Fruit fly (Drosophila melanogaster) whole organism, embryonic: Measurements from ENCODE around the gene Notum.
A peak's percentile ranks its signal among the peaks of the same experiment; 100 is the strongest.

Experiments used
- Antp ChIP-seq: fragments of 200-800 bp; sonication (Bioruptor generic); optimal IDR thresholded peaks from 3 replicates; lab custom pipeline; 2016; ENCODE audit warnings: missing biosample characterization, missing genetic modification characterization
- Blimp-1 ChIP-seq: fragments of 200-800 bp; sonication (Bioruptor generic); optimal IDR thresholded peaks from 3 replicates; lab custom pipeline; 2018; ENCODE audit warnings: missing biosample characterization, missing genetic modification characterization, mild to moderate bottlenecking, moderate library complexity, missing genetic modification reagents
- CG10321 ChIP-seq: fragments of 200-800 bp; sonication (Bioruptor generic); IDR thresholded peaks from 2 replicates; pipeline ENCODE4 v1.3.6; 2022; ENCODE audit warnings: missing biosample characterization, missing genetic modification characterization
- CG11093 ChIP-seq: fragments of 200-800 bp; sonication (Bioruptor generic); IDR thresholded peaks from 3 replicates; pipeline ENCODE4 v1.3.6; 2022; ENCODE audit warnings: missing biosample characterization, missing genetic modification characterization
- CG11456 ChIP-seq: fragments of 200-800 bp; sonication (Bioruptor generic); IDR thresholded peaks from 3 replicates; pipeline ENCODE4 v1.3.6; 2022; ENCODE audit warnings: missing biosample characterization, missing genetic modification characterization
- CG14965 ChIP-seq: fragments of 200-800 bp; sonication (Bioruptor generic); optimal IDR thresholded peaks from 2 replicates; lab custom pipeline; 2016; ENCODE audit warnings: missing biosample characterization, missing genetic modification characterization, borderline replicate concordance
- CG17361 ChIP-seq: fragments of 200-800 bp; sonication (Bioruptor generic); IDR thresholded peaks from 3 replicates; pipeline ENCODE4 v1.3.6; 2022; ENCODE audit warnings: missing biosample characterization, missing genetic modification characterization
- CG17385 ChIP-seq: fragments of 200-800 bp; sonication (Bioruptor generic); optimal IDR thresholded peaks from 3 replicates; lab custom pipeline; 2018; ENCODE audit warnings: missing biosample characterization, mild to moderate bottlenecking, missing genetic modification characterization
- CG2875 ChIP-seq: fragments of 200-800 bp; sonication (Bioruptor generic); optimal IDR thresholded peaks from 2 replicates; lab custom pipeline; 2017; ENCODE audit warnings: missing biosample characterization, mild to moderate bottlenecking, missing genetic modification characterization, missing genetic modification reagents
- CG30431 ChIP-seq: fragments of 200-800 bp; sonication (Bioruptor generic); optimal IDR thresholded peaks from 2 replicates; lab custom pipeline; 2017; ENCODE audit warnings: missing biosample characterization, missing genetic modification characterization
- CG31441 ChIP-seq: fragments of 200-800 bp; sonication (Bioruptor generic); IDR thresholded peaks from 2 replicates; pipeline ENCODE4 v1.3.6; 2022; ENCODE audit warnings: missing biosample characterization, missing genetic modification characterization
- CG3407 ChIP-seq: fragments of 200-800 bp; sonication (Bioruptor generic); optimal IDR thresholded peaks from 2 replicates; lab custom pipeline; 2018; ENCODE audit warnings: missing biosample characterization, mild to moderate bottlenecking, missing genetic modification characterization
- CG34422 ChIP-seq: fragments of 200-800 bp; sonication (Bioruptor generic); IDR thresholded peaks from 3 replicates; pipeline ENCODE4 v1.3.6; 2022; ENCODE audit warnings: missing biosample characterization, missing genetic modification characterization
- CG42726 ChIP-seq: fragments of 200-800 bp; sonication (Bioruptor generic); IDR thresholded peaks from 2 replicates; pipeline ENCODE4 v1.3.6; 2022; ENCODE audit warnings: missing biosample characterization, missing genetic modification characterization; ENCODE audit not compliant: partially characterized antibody
- CG4820 ChIP-seq: fragments of 200-800 bp; sonication (Bioruptor generic); optimal IDR thresholded peaks from 3 replicates; lab custom pipeline; 2016; ENCODE audit warnings: missing biosample characterization, missing genetic modification characterization
- CG5245 ChIP-seq: fragments of 200-800 bp; sonication (Bioruptor generic); optimal IDR thresholded peaks from 3 replicates; lab custom pipeline; 2016; ENCODE audit warnings: missing biosample characterization, missing genetic modification characterization
- CG7556 ChIP-seq: fragments of 200-800 bp; sonication (Bioruptor generic); optimal IDR thresholded peaks from 2 replicates; lab custom pipeline; 2017; ENCODE audit warnings: missing biosample characterization, mild to moderate bottlenecking, missing genetic modification characterization
- CG8478 ChIP-seq: fragments of >200 bp; optimal IDR thresholded peaks from 2 replicates; lab custom pipeline; 2018
- CG9437 ChIP-seq: fragments of 200-800 bp; sonication (Bioruptor generic); optimal IDR thresholded peaks from 2 replicates; lab custom pipeline; 2018; ENCODE audit warnings: missing biosample characterization, mild to moderate bottlenecking, missing genetic modification characterization
- Chrac-16 ChIP-seq: fragments of 200-800 bp; sonication (Bioruptor generic); optimal IDR thresholded peaks from 3 replicates; lab custom pipeline; 2016; ENCODE audit warnings: missing biosample characterization, missing genetic modification characterization
- D19A ChIP-seq: fragments of 200-800 bp; optimal IDR thresholded peaks from 3 replicates; lab custom pipeline; 2019; ENCODE audit warnings: missing biosample characterization, mild to moderate bottlenecking, missing genetic modification characterization, moderate library complexity
- Drgx ChIP-seq: fragments of 200-800 bp; sonication (Bioruptor generic); IDR thresholded peaks from 2 replicates; pipeline ENCODE4 v1.3.6; 2022; ENCODE audit warnings: missing biosample characterization, missing genetic modification characterization
- Fer1 ChIP-seq: fragments of 200-800 bp; sonication (Bioruptor generic); optimal IDR thresholded peaks from 2 replicates; lab custom pipeline; 2017; ENCODE audit warnings: missing biosample characterization, mild to moderate bottlenecking, missing genetic modification characterization
- GATAe ChIP-seq: fragments of 200-800 bp; sonication (Bioruptor generic); conservative IDR thresholded peaks from 2 replicates; pipeline ENCODE4 v1.3.6; 2022; ENCODE audit warnings: missing biosample characterization, missing genetic modification characterization
- HLHmδ ChIP-seq: fragments of 200-800 bp; sonication (Bioruptor generic); optimal IDR thresholded peaks from 2 replicates; lab custom pipeline; 2018; ENCODE audit warnings: missing biosample characterization, mild to moderate bottlenecking, missing genetic modification characterization, moderate library complexity
- Hmx ChIP-seq: fragments of 200-800 bp; sonication (Bioruptor generic); optimal IDR thresholded peaks from 2 replicates; lab custom pipeline; 2016; ENCODE audit warnings: missing biosample characterization, missing genetic modification characterization
- Hr78 ChIP-seq, 2 experiments: fragments of 200-800 bp in 1 of 2; fragments of >200 bp in 1 of 2; sonication (Bioruptor generic) in 1 of 2; optimal IDR thresholded peaks; 2 replicates each; lab custom pipeline; 2017 to 2019; ENCODE audit warnings: missing biosample characterization in 2 of 2, missing genetic modification characterization in 2 of 2, mild to moderate bottlenecking in 1 of 2, moderate library complexity in 1 of 2
- Jarid2 ChIP-seq: fragments of 200-800 bp; sonication (Bioruptor generic); optimal IDR thresholded peaks from 3 replicates; lab custom pipeline; 2017; ENCODE audit warnings: mild to moderate bottlenecking, missing biosample characterization, missing genetic modification reagents, missing genetic modification characterization
- Mes4 ChIP-seq: fragments of 200-800 bp; sonication (Bioruptor generic); optimal IDR thresholded peaks from 2 replicates; lab custom pipeline; 2016; ENCODE audit warnings: missing biosample characterization, missing genetic modification characterization
- Sox100B ChIP-seq: fragments of 200-800 bp; sonication (Bioruptor generic); optimal IDR thresholded peaks from 3 replicates; lab custom pipeline; 2018; ENCODE audit warnings: missing biosample characterization, mild to moderate bottlenecking, missing genetic modification characterization
- Sox102F ChIP-seq: fragments of 200-800 bp; sonication (Bioruptor generic); optimal IDR thresholded peaks from 2 replicates; lab custom pipeline; 2018; ENCODE audit warnings: missing biosample characterization, mild to moderate bottlenecking, missing genetic modification characterization, moderate library complexity
- Xrp1 ChIP-seq: fragments of 200-800 bp; sonication (Bioruptor generic); IDR thresholded peaks from 2 replicates; pipeline ENCODE4 v1.3.6; 2022; ENCODE audit warnings: missing biosample characterization, missing genetic modification characterization
- ac ChIP-seq: fragments of 200-800 bp; sonication (Bioruptor generic); optimal IDR thresholded peaks from 3 replicates; lab custom pipeline; 2017; ENCODE audit warnings: missing biosample characterization, mild to moderate bottlenecking, missing genetic modification characterization
- ato ChIP-seq: fragments of 200-800 bp; sonication (Bioruptor generic); IDR thresholded peaks from 2 replicates; pipeline ENCODE4 v1.3.6; 2022; ENCODE audit warnings: missing biosample characterization, missing genetic modification characterization; ENCODE audit not compliant: partially characterized antibody
- cg ChIP-seq: fragments of 200-800 bp; sonication (Bioruptor generic); optimal IDR thresholded peaks from 3 replicates; lab custom pipeline; 2019; ENCODE audit warnings: missing biosample characterization, mild to moderate bottlenecking, missing genetic modification characterization, moderate library complexity
- ci ChIP-seq: fragments of 200-800 bp; sonication (Bioruptor generic); IDR thresholded peaks from 3 replicates; pipeline ENCODE4 v1.3.6; 2022; ENCODE audit warnings: missing biosample characterization, missing genetic modification characterization
- danr ChIP-seq: fragments of 200-800 bp; sonication (Bioruptor generic); IDR thresholded peaks from 2 replicates; pipeline ENCODE4 v1.3.6; 2022; ENCODE audit warnings: missing biosample characterization, missing genetic modification characterization
- grau ChIP-seq: fragments of 200-800 bp; optimal IDR thresholded peaks from 3 replicates; lab custom pipeline; 2019; ENCODE audit warnings: missing biosample characterization, mild to moderate bottlenecking, missing genetic modification characterization, moderate library complexity
- gsb-n ChIP-seq: fragments of 200-800 bp; sonication (Bioruptor generic); optimal IDR thresholded peaks from 3 replicates; lab custom pipeline; 2018; ENCODE audit warnings: missing biosample characterization, mild to moderate bottlenecking, missing genetic modification characterization
- hth ChIP-seq: fragments of >200 bp; optimal IDR thresholded peaks from 2 replicates; lab custom pipeline; 2017; ENCODE audit warnings: inconsistent platforms
- kay ChIP-seq: fragments of 200-800 bp; sonication (Bioruptor generic); optimal IDR thresholded peaks from 2 replicates; lab custom pipeline; 2016; ENCODE audit warnings: missing biosample characterization, missing genetic modification characterization
- lola ChIP-seq, 3 experiments: fragments of >200 bp in 2 of 3; fragments of 200-800 bp in 1 of 3; sonication (Bioruptor generic) in 1 of 3; optimal IDR thresholded peaks; 2 replicates each; lab custom pipeline; 2017 to 2019; ENCODE audit warnings: missing biosample characterization in 3 of 3, missing genetic modification characterization in 3 of 3, mild to moderate bottlenecking in 1 of 3, moderate library complexity in 1 of 3
- nerfin-1 ChIP-seq: fragments of 200-800 bp; sonication (Bioruptor generic); optimal IDR thresholded peaks from 3 replicates; lab custom pipeline; 2019; ENCODE audit warnings: missing biosample characterization, mild to moderate bottlenecking, missing genetic modification characterization, moderate library complexity
- nerfin-2 ChIP-seq: fragments of 200-800 bp; sonication (Bioruptor generic); IDR thresholded peaks from 2 replicates; pipeline ENCODE4 v1.3.6; 2022; ENCODE audit warnings: missing biosample characterization, missing genetic modification characterization; ENCODE audit not compliant: partially characterized antibody
- ranshi ChIP-seq: fragments of 200-800 bp; sonication (Bioruptor generic); IDR thresholded peaks from 2 replicates; pipeline ENCODE4 v1.3.6; 2022; ENCODE audit warnings: missing biosample characterization, missing genetic modification characterization
- rib ChIP-seq: fragments of 200-800 bp; sonication (Bioruptor generic); IDR thresholded peaks from 2 replicates; pipeline ENCODE4 v1.3.6; 2022; ENCODE audit warnings: missing biosample characterization, missing genetic modification characterization
- sd ChIP-seq: fragments of 200-800 bp; sonication (Bioruptor generic); optimal IDR thresholded peaks from 3 replicates; lab custom pipeline; 2018; ENCODE audit warnings: missing biosample characterization, mild to moderate bottlenecking, missing genetic modification characterization, moderate library complexity
- tgo ChIP-seq: fragments of 200-800 bp; sonication (Bioruptor generic); IDR thresholded peaks from 3 replicates; pipeline ENCODE4 v1.3.6; 2022; ENCODE audit warnings: missing biosample characterization, missing genetic modification characterization
- trh ChIP-seq: fragments of 200-800 bp; sonication (Bioruptor generic); optimal IDR thresholded peaks from 2 replicates; lab custom pipeline; 2016; ENCODE audit warnings: missing biosample characterization, missing genetic modification characterization
- unc-4 ChIP-seq: fragments of 200-800 bp; sonication (Bioruptor generic); IDR thresholded peaks from 2 replicates; pipeline ENCODE4 v1.3.6; 2022; ENCODE audit warnings: missing biosample characterization, missing genetic modification characterization; ENCODE audit not compliant: partially characterized antibody

Gene Notum

dm6 chr3L:16054095-16054494 is 30.8 kb downstream of the Notum start (continued):
- no peak for TF ChIP-seq Mes4 (GFP tag; lab: Kevin White, UChicago)
- TF ChIP-seq sd: no peak
- TF ChIP-seq CG3407 (GFP tag; lab: Kevin White, UChicago): peak; percentile 14
- TF ChIP-seq ato (GFP tag; lab: Robert Waterston, UW): no peak
- peak in 1 of 3 experiments; percentile 35 for TF ChIP-seq lola (GFP tag; optimal IDR thresholded peaks at IDR 0.05; lab: Kevin White, UChicago)
- no peak for TF ChIP-seq HLHmδ (GFP tag; lab: Kevin White, UChicago)
- 0 out of 2 replicates have a peak, but pooled peaks have one; percentile 11 for TF ChIP-seq danr
- TF ChIP-seq trh: no peak
- TF ChIP-seq CG31441 (GFP tag; lab: Robert Waterston, UW): peak; percentile 75
- peak; percentile 72 for TF ChIP-seq Sox102F (GFP tag; lab: Kevin White, UChicago)
- TF ChIP-seq D19A: peak; percentile 47
- no peak for TF ChIP-seq CG8478 (lab: Kevin White, UChicago)
- no peak for TF ChIP-seq cg (GFP tag; lab: Kevin White, UChicago)
- TF ChIP-seq Jarid2 (GFP tag; lab: Kevin White, UChicago): no peak
- TF ChIP-seq Blimp-1 (GFP tag; lab: Kevin White, UChicago): peak; percentile 58
- TF ChIP-seq gsb-n: no peak
- TF ChIP-seq kay (GFP tag; lab: Kevin White, UChicago): no peak
- peak in 1 of 2 experiments; percentile 44 for TF ChIP-seq Hr78 (GFP tag; optimal IDR thresholded peaks at IDR 0.05; lab: Kevin White, UChicago)
- no peak for TF ChIP-seq unc-4 (GFP tag; lab: Robert Waterston, UW)
- TF ChIP-seq ac (GFP tag; lab: Kevin White, UChicago): no peak
- peak; percentile 32; the same call in 1 of the 3 replicates for TF ChIP-seq tgo (GFP tag; lab: Robert Waterston, UW)
- TF ChIP-seq CG11456 (GFP tag; lab: Robert Waterston, UW): no peak
- peak; percentile 12 for TF ChIP-seq Chrac-16 (GFP tag; lab: Kevin White, UChicago)
- peak; percentile 64 for TF ChIP-seq grau (tag; lab: Kevin White, UChicago)
- no peak for TF ChIP-seq CG14965 (GFP tag; lab: Kevin White, UChicago)
- peak; percentile 8 for TF ChIP-seq CG5245
- peak; percentile 13 for TF ChIP-seq CG4820 (GFP tag; lab: Kevin White, UChicago)
- 0 out of 3 replicates have a peak, but pooled peaks have one; percentile 22 for TF ChIP-seq CG34422 (GFP tag; lab: Robert Waterston, UW)
- TF ChIP-seq Antp: no peak
- TF ChIP-seq nerfin-1 (tag; lab: Kevin White, UChicago): peak; percentile 14
- no peak for TF ChIP-seq CG10321
- TF ChIP-seq CG7556: peak; percentile 67
- peak; percentile 45; the same call in 1 of the 2 replicates for TF ChIP-seq Drgx (GFP tag; lab: Robert Waterston, UW)
- TF ChIP-seq Xrp1: 0 out of 2 replicates have a peak, but pooled peaks have one; percentile 44
- no peak for TF ChIP-seq nerfin-2 (GFP tag; lab: Robert Waterston, UW)
- peak; percentile 78 for TF ChIP-seq CG17361 (GFP tag; lab: Robert Waterston, UW)
- TF ChIP-seq hth (lab: Kevin White, UChicago): no peak
- 0 out of 3 replicates have a peak, but pooled peaks have one; percentile 53 for TF ChIP-seq ci (GFP tag; lab: Robert Waterston, UW)
- TF ChIP-seq CG9437: peak; percentile 62
- TF ChIP-seq CG2875 (GFP tag; lab: Kevin White, UChicago): no peak
- TF ChIP-seq CG17385 (GFP tag; lab: Kevin White, UChicago): peak; percentile 31
- no peak for TF ChIP-seq CG30431
- TF ChIP-seq Sox100B: peak; percentile 53
- no peak for TF ChIP-seq ranshi (GFP tag; lab: Robert Waterston, UW)
- TF ChIP-seq Hmx: no peak
- no peak for TF ChIP-seq CG42726 (GFP tag; lab: Robert Waterston, UW)
- TF ChIP-seq rib: no peak
- TF ChIP-seq Fer1: peak; percentile 37
- peak; percentile 45; the same call in 1 of the 3 replicates for TF ChIP-seq CG11093 (GFP tag; lab: Robert Waterston, UW)
- TF ChIP-seq GATAe: no peak
